Fruit fly (Drosophila melanogaster) whole organism, embryonic: ENCODE data around the gene ND-B16.6.

Source experiments
- Ada2b ChIP-seq: fragments of 200-800 bp; sonication (Bioruptor generic); IDR thresholded peaks from 2 replicates; pipeline ENCODE4 v1.3.6; 2022; ENCODE audit warnings: missing biosample characterization, missing genetic modification characterization
- CG12391 ChIP-seq: fragments of 200-800 bp; sonication (Bioruptor generic); optimal IDR thresholded peaks from 3 replicates; lab custom pipeline; 2018; ENCODE audit warnings: missing biosample characterization, mild to moderate bottlenecking, missing genetic modification characterization, moderate library complexity
- CG12769 ChIP-seq: fragments of 200-800 bp; sonication (Bioruptor generic); optimal IDR thresholded peaks from 2 replicates; lab custom pipeline; 2019; ENCODE audit warnings: missing biosample characterization, mild to moderate bottlenecking, missing genetic modification characterization, moderate library complexity
- CG14014 ChIP-seq: fragments of 200-800 bp; sonication (Bioruptor generic); IDR thresholded peaks from 2 replicates; pipeline ENCODE4 v1.3.6; 2022; ENCODE audit warnings: missing biosample characterization, missing genetic modification characterization
- CG14441 ChIP-seq: fragments of 200-800 bp; sonication (Bioruptor generic); IDR thresholded peaks from 2 replicates; pipeline ENCODE4 v1.3.6; 2022; ENCODE audit warnings: missing biosample characterization, missing genetic modification characterization
- CG15011 ChIP-seq: fragments of 200-800 bp; sonication (Bioruptor generic); optimal IDR thresholded peaks from 3 replicates; lab custom pipeline; 2018; ENCODE audit warnings: missing biosample characterization, mild to moderate bottlenecking, missing genetic modification characterization
- CG15073 ChIP-seq: fragments of 200-800 bp; sonication (Bioruptor generic); optimal IDR thresholded peaks from 2 replicates; lab custom pipeline; 2016; ENCODE audit warnings: missing biosample characterization, missing genetic modification characterization
- CG1647 ChIP-seq: fragments of 200-800 bp; sonication (Bioruptor generic); optimal IDR thresholded peaks from 3 replicates; lab custom pipeline; 2016; ENCODE audit warnings: missing biosample characterization, missing genetic modification characterization
- CG17359 ChIP-seq: fragments of 200-800 bp; sonication (Bioruptor generic); optimal IDR thresholded peaks from 3 replicates; lab custom pipeline; 2018; ENCODE audit warnings: missing biosample characterization, mild to moderate bottlenecking, missing genetic modification characterization, moderate library complexity
- CG17612 ChIP-seq: fragments of 200-800 bp; sonication (Bioruptor generic); IDR thresholded peaks from 2 replicates; pipeline ENCODE4 v1.3.6; 2022; ENCODE audit warnings: missing biosample characterization, missing genetic modification characterization
- CG2875 ChIP-seq: fragments of 200-800 bp; sonication (Bioruptor generic); optimal IDR thresholded peaks from 2 replicates; lab custom pipeline; 2017; ENCODE audit warnings: missing biosample characterization, mild to moderate bottlenecking, missing genetic modification characterization, missing genetic modification reagents
- CG30403 ChIP-seq: fragments of 200-800 bp; sonication (Bioruptor generic); optimal IDR thresholded peaks from 3 replicates; lab custom pipeline; 2016; ENCODE audit warnings: missing biosample characterization, missing genetic modification characterization
- CG3065 ChIP-seq: fragments of 200-800 bp; sonication (Bioruptor generic); optimal IDR thresholded peaks from 2 replicates; lab custom pipeline; 2016; ENCODE audit warnings: missing biosample characterization, missing genetic modification characterization
- CG42726 ChIP-seq: fragments of 200-800 bp; sonication (Bioruptor generic); IDR thresholded peaks from 2 replicates; pipeline ENCODE4 v1.3.6; 2022; ENCODE audit warnings: missing biosample characterization, missing genetic modification characterization; ENCODE audit not compliant: partially characterized antibody
- CG4282 ChIP-seq: fragments of 200-800 bp; sonication (Bioruptor generic); optimal IDR thresholded peaks from 2 replicates; lab custom pipeline; 2016; ENCODE audit warnings: missing biosample characterization, missing genetic modification characterization
- CG4820 ChIP-seq: fragments of 200-800 bp; sonication (Bioruptor generic); optimal IDR thresholded peaks from 3 replicates; lab custom pipeline; 2016; ENCODE audit warnings: missing biosample characterization, missing genetic modification characterization
- CG7372 ChIP-seq: fragments of 200-800 bp; sonication (Bioruptor generic); IDR thresholded peaks from 2 replicates; pipeline ENCODE4 v1.3.6; 2022; ENCODE audit warnings: missing biosample characterization, missing genetic modification characterization
- CG9609 ChIP-seq: fragments of 200-800 bp; sonication (Bioruptor generic); optimal IDR thresholded peaks from 3 replicates; lab custom pipeline; 2016; ENCODE audit warnings: missing biosample characterization, missing genetic modification characterization
- Dbx ChIP-seq: fragments of 200-800 bp; sonication (Bioruptor generic); IDR thresholded peaks from 3 replicates; pipeline ENCODE4 v1.3.6; 2022; ENCODE audit warnings: missing biosample characterization, missing genetic modification characterization
- Dll ChIP-seq: fragments of 200-800 bp; sonication (Bioruptor generic); IDR thresholded peaks from 4 replicates; pipeline ENCODE4 v1.3.6; 2022; ENCODE audit warnings: missing biosample characterization, missing genetic modification characterization; ENCODE audit not compliant: partially characterized antibody
- Gsc ChIP-seq: fragments of 200-800 bp; sonication (Bioruptor generic); IDR thresholded peaks from 2 replicates; pipeline ENCODE4 v1.3.6; 2022; ENCODE audit warnings: missing biosample characterization, missing genetic modification characterization
- H15 ChIP-seq: fragments of 200-800 bp; sonication (Bioruptor generic); IDR thresholded peaks from 3 replicates; pipeline ENCODE4 v1.3.6; 2022; ENCODE audit warnings: missing biosample characterization, missing genetic modification characterization
- Hr39 ChIP-seq: fragments of >200 bp; optimal IDR thresholded peaks from 2 replicates; lab custom pipeline; 2017
- Kr ChIP-seq: fragments of 200-800 bp; sonication (Bioruptor generic); optimal IDR thresholded peaks from 2 replicates; lab custom pipeline; 2017; ENCODE audit warnings: missing biosample characterization, mild to moderate bottlenecking, missing genetic modification characterization
- Mrtf ChIP-seq: fragments of 200-800 bp; sonication (Bioruptor generic); IDR thresholded peaks from 3 replicates; pipeline ENCODE4 v1.3.6; 2022; ENCODE audit warnings: missing biosample characterization, missing genetic modification characterization
- NFAT ChIP-seq: fragments of 200-800 bp; sonication (Bioruptor generic); IDR thresholded peaks from 2 replicates; pipeline ENCODE4 v1.3.6; 2022; ENCODE audit warnings: missing biosample characterization, missing genetic modification characterization
- Six4 ChIP-seq: fragments of 200-800 bp; sonication (Bioruptor generic); optimal IDR thresholded peaks from 2 replicates; lab custom pipeline; 2016; ENCODE audit warnings: missing biosample characterization, missing genetic modification characterization
- Ssrp ChIP-seq: fragments of 200-800 bp; sonication (Bioruptor generic); optimal IDR thresholded peaks from 2 replicates; lab custom pipeline; 2018; ENCODE audit warnings: missing biosample characterization, mild to moderate bottlenecking, missing genetic modification characterization, moderate library complexity
- Usf ChIP-seq: fragments of 200-800 bp; sonication (Bioruptor generic); optimal IDR thresholded peaks from 2 replicates; lab custom pipeline; 2017; ENCODE audit warnings: missing genotype, missing biosample characterization, missing genetic modification characterization
- ara ChIP-seq: fragments of 200-800 bp; sonication (Bioruptor generic); IDR thresholded peaks from 2 replicates; pipeline ENCODE4 v1.3.6; 2022; ENCODE audit warnings: missing biosample characterization, missing genetic modification characterization
- ash1 ChIP-seq: fragments of 200-800 bp; sonication (Bioruptor generic); optimal IDR thresholded peaks from 2 replicates; lab custom pipeline; 2018; ENCODE audit warnings: missing biosample characterization, mild to moderate bottlenecking, missing genetic modification characterization
- ato ChIP-seq: fragments of 200-800 bp; sonication (Bioruptor generic); IDR thresholded peaks from 2 replicates; pipeline ENCODE4 v1.3.6; 2022; ENCODE audit warnings: missing biosample characterization, missing genetic modification characterization; ENCODE audit not compliant: partially characterized antibody
- cwo ChIP-seq: fragments of 200-800 bp; sonication (Bioruptor generic); optimal IDR thresholded peaks from 3 replicates; lab custom pipeline; 2017; ENCODE audit warnings: missing biosample characterization, missing genetic modification characterization, mild to moderate bottlenecking, moderate library complexity, missing genetic modification reagents
- danr ChIP-seq: fragments of 200-800 bp; sonication (Bioruptor generic); IDR thresholded peaks from 2 replicates; pipeline ENCODE4 v1.3.6; 2022; ENCODE audit warnings: missing biosample characterization, missing genetic modification characterization
- eve ChIP-seq, 2 experiments: fragments of >200 bp; optimal IDR thresholded peaks; 2 replicates each; lab custom pipeline; 2017; ENCODE audit warnings: missing biosample characterization in 2 of 2, missing genetic modification characterization in 2 of 2
- hb ChIP-seq: fragments of 200-800 bp; sonication (Bioruptor generic); IDR thresholded peaks from 3 replicates; pipeline ENCODE4 v1.3.6; 2022; ENCODE audit warnings: missing biosample characterization, missing genetic modification characterization; ENCODE audit not compliant: partially characterized antibody
- her ChIP-seq: fragments of 200-800 bp; sonication (Bioruptor generic); optimal IDR thresholded peaks from 2 replicates; lab custom pipeline; 2016; ENCODE audit warnings: missing biosample characterization, missing genetic modification characterization
- jigr1 ChIP-seq: fragments of 200-800 bp; sonication (Bioruptor generic); IDR thresholded peaks from 3 replicates; pipeline ENCODE4 v1.3.6; 2022; ENCODE audit warnings: missing biosample characterization, missing genetic modification characterization
- kni ChIP-seq: fragments of 200-800 bp; sonication (Bioruptor generic); optimal IDR thresholded peaks from 3 replicates; lab custom pipeline; 2017; ENCODE audit warnings: mild to moderate bottlenecking, missing biosample characterization, missing genetic modification reagents, missing genetic modification characterization
- lilli ChIP-seq: fragments of 200-800 bp; sonication (Bioruptor generic); optimal IDR thresholded peaks from 3 replicates; lab custom pipeline; 2016; ENCODE audit warnings: missing biosample characterization, missing genetic modification characterization
- mam ChIP-seq: fragments of 200-800 bp; sonication (Bioruptor generic); optimal IDR thresholded peaks from 3 replicates; lab custom pipeline; 2016; ENCODE audit warnings: missing biosample characterization, missing genetic modification characterization
- nom ChIP-seq: fragments of 200-800 bp; sonication (Bioruptor generic); optimal IDR thresholded peaks from 2 replicates; lab custom pipeline; 2017; ENCODE audit warnings: missing biosample characterization, missing genetic modification characterization, mild to moderate bottlenecking, moderate library complexity, missing genetic modification reagents
- pfk ChIP-seq: fragments of 200-800 bp; sonication (Bioruptor generic); optimal IDR thresholded peaks from 2 replicates; lab custom pipeline; 2018; ENCODE audit warnings: missing biosample characterization, mild to moderate bottlenecking, missing genetic modification characterization, moderate library complexity
- sd ChIP-seq: fragments of 200-800 bp; sonication (Bioruptor generic); optimal IDR thresholded peaks from 3 replicates; lab custom pipeline; 2018; ENCODE audit warnings: missing biosample characterization, mild to moderate bottlenecking, missing genetic modification characterization, moderate library complexity
- sens-2 ChIP-seq: fragments of 200-800 bp; sonication (Bioruptor generic); IDR thresholded peaks from 2 replicates; pipeline ENCODE4 v1.3.6; 2022; ENCODE audit warnings: missing biosample characterization, missing genetic modification characterization
- ssp ChIP-seq: fragments of 200-800 bp; sonication (Bioruptor generic); IDR thresholded peaks from 2 replicates; pipeline ENCODE4 v1.3.6; 2022; ENCODE audit warnings: missing biosample characterization, missing genetic modification characterization
- ttk ChIP-seq: fragments of 200-800 bp; sonication (Bioruptor generic); IDR thresholded peaks from 2 replicates; pipeline ENCODE4 v2.1.2; 2022; ENCODE audit warnings: missing biosample characterization, missing genetic modification characterization
- twi ChIP-seq: fragments of 200-800 bp; optimal IDR thresholded peaks from 2 replicates; lab custom pipeline; 2019; ENCODE audit warnings: missing biosample characterization, mild to moderate bottlenecking, missing genetic modification characterization, moderate library complexity
- unc-4 ChIP-seq: fragments of 200-800 bp; sonication (Bioruptor generic); IDR thresholded peaks from 2 replicates; pipeline ENCODE4 v1.3.6; 2022; ENCODE audit warnings: missing biosample characterization, missing genetic modification characterization; ENCODE audit not compliant: partially characterized antibody
- usp ChIP-seq: fragments of >200 bp; optimal IDR thresholded peaks from 2 replicates; lab custom pipeline; 2017; ENCODE audit warnings: missing biosample characterization, missing genetic modification characterization
- zfh1 ChIP-seq: fragments of 200-800 bp; sonication (Bioruptor generic); IDR thresholded peaks from 3 replicates; pipeline ENCODE4 v1.3.6; 2022; ENCODE audit warnings: missing biosample characterization, missing genetic modification characterization

Gene ND-B16.6

dm6 chrX:6339970-6340548, 10.1 kb downstream of the ND-B16.6 start (continued):
- TF ChIP-seq CG14014 (GFP tag; lab: Robert Waterston, UW) (peak; percentile 48; the same call in 1 of the 2 replicates), CG1647 (GFP tag; lab: Kevin White, UChicago) (peak; percentile 34), jigr1 (GFP tag; lab: Robert Waterston, UW) (no peak), Dll (GFP tag; lab: Robert Waterston, UW) (no peak), ttk (GFP tag; lab: Robert Waterston, UW) (peak; percentile 58; the same call in 1 of the 2 replicates), ato (GFP tag; lab: Robert Waterston, UW) (no peak), CG12391 (tag; lab: Kevin White, UChicago) (peak; percentile 52), NFAT (GFP tag; lab: Robert Waterston, UW) (peak; percentile 50), Usf (GFP tag; lab: Kevin White, UChicago) (no peak), eve (GFP tag; optimal IDR thresholded peaks at IDR 0.05; lab: Kevin White, UChicago) (no peak), CG4282 (GFP tag; lab: Kevin White, UChicago) (no peak), nom (no peak), sd (tag; lab: Kevin White, UChicago) (peak; percentile 89), Dbx (peak; percentile 55; the same call in 1 of the 3 replicates), zfh1 (GFP tag; lab: Robert Waterston, UW) (peak; percentile 73), hb (GFP tag; lab: Robert Waterston, UW) (no peak), Ssrp (peak; percentile 46), CG15073 (GFP tag; lab: Kevin White, UChicago) (no peak), ssp (peak; percentile 57), CG42726 (GFP tag; lab: Robert Waterston, UW) (no peak), Kr (GFP tag; lab: Kevin White, UChicago) (no peak), CG9609 (GFP tag; lab: Kevin White, UChicago) (no peak), danr (GFP tag; lab: Robert Waterston, UW) (no peak), lilli (GFP tag; lab: Kevin White, UChicago) (peak; percentile 59), mam (GFP tag; lab: Kevin White, UChicago) (peak; percentile 14), Ada2b (GFP tag; lab: Robert Waterston, UW) (peak; percentile 56), CG2875 (GFP tag; lab: Kevin White, UChicago) (no peak), CG17612 (GFP tag; lab: Robert Waterston, UW) (no peak), Six4 (GFP tag; lab: Kevin White, UChicago) (no peak), CG30403 (GFP tag; lab: Kevin White, UChicago) (peak; percentile 43), cwo (GFP tag; lab: Kevin White, UChicago) (peak; percentile 90), CG15011 (GFP tag; lab: Kevin White, UChicago) (no peak), ash1 (GFP tag; lab: Kevin White, UChicago) (no peak), Mrtf (GFP tag; lab: Robert Waterston, UW) (0 out of 3 replicates have a peak, but pooled peaks have one; percentile 6), H15 (GFP tag; lab: Robert Waterston, UW) (0 out of 3 replicates have a peak, but pooled peaks have one; percentile 56), CG3065 (no peak), ara (GFP tag; lab: Robert Waterston, UW) (peak; percentile 62; the same call in 1 of the 2 replicates), pfk (GFP tag; lab: Kevin White, UChicago) (no peak), CG14441 (GFP tag; lab: Robert Waterston, UW) (peak; percentile 62), Gsc (GFP tag; lab: Robert Waterston, UW) (0 out of 2 replicates have a peak, but pooled peaks have one; percentile 18), CG17359 (tag; lab: Kevin White, UChicago) (peak; percentile 78), CG4820 (peak; percentile 19), CG7372 (GFP tag; lab: Robert Waterston, UW) (no peak), unc-4 (no peak), sens-2 (GFP tag; lab: Robert Waterston, UW) (peak; percentile 43; the same call in 1 of the 2 replicates), usp (GFP tag; lab: Kevin White, UChicago) (no peak), kni (GFP tag; lab: Kevin White, UChicago) (no peak), twi (tag; lab: Kevin White, UChicago) (no peak), her (GFP tag; lab: Kevin White, UChicago) (no peak), Hr39 (lab: Kevin White, UChicago) (no peak), CG12769 (tag; lab: Kevin White, UChicago) (peak; percentile 68)
